Fruit fly (Drosophila melanogaster) whole organism, embryonic: ENCODE data around the gene CG14100.

ENCODE experiments used
- CG10209 ChIP-seq: fragments of 200-800 bp; sonication (Bioruptor generic); optimal IDR thresholded peaks from 3 replicates; lab custom pipeline; 2017; ENCODE audit warnings: missing biosample characterization, mild to moderate bottlenecking, missing genetic modification characterization, missing genetic modification reagents
- CG10267 ChIP-seq: fragments of 200-800 bp; sonication (Bioruptor generic); optimal IDR thresholded peaks from 2 replicates; lab custom pipeline; 2018; ENCODE audit warnings: missing biosample characterization, mild to moderate bottlenecking, missing genetic modification characterization, moderate library complexity
- CG11247 ChIP-seq: fragments of 200-800 bp; sonication (Bioruptor generic); IDR thresholded peaks from 2 replicates; pipeline ENCODE4 v1.3.6; 2022; ENCODE audit warnings: missing biosample characterization, missing genetic modification characterization
- CG11696 ChIP-seq: fragments of 200-800 bp; sonication (Bioruptor generic); IDR thresholded peaks from 2 replicates; pipeline ENCODE4 v1.3.6; 2022; ENCODE audit warnings: missing biosample characterization, missing genetic modification characterization
- CG12391 ChIP-seq: fragments of 200-800 bp; sonication (Bioruptor generic); optimal IDR thresholded peaks from 3 replicates; lab custom pipeline; 2018; ENCODE audit warnings: missing biosample characterization, mild to moderate bottlenecking, missing genetic modification characterization, moderate library complexity
- CG15011 ChIP-seq: fragments of 200-800 bp; sonication (Bioruptor generic); optimal IDR thresholded peaks from 3 replicates; lab custom pipeline; 2018; ENCODE audit warnings: missing biosample characterization, mild to moderate bottlenecking, missing genetic modification characterization
- CG17568 ChIP-seq: fragments of 200-800 bp; sonication (Bioruptor generic); optimal IDR thresholded peaks from 2 replicates; lab custom pipeline; 2018; ENCODE audit warnings: missing biosample characterization, mild to moderate bottlenecking, missing genetic modification characterization, moderate library complexity
- CG18476 ChIP-seq: fragments of 200-800 bp; sonication (Bioruptor generic); optimal IDR thresholded peaks from 2 replicates; lab custom pipeline; 2016; ENCODE audit warnings: missing biosample characterization, mild to moderate bottlenecking, missing genetic modification characterization
- CG18599 ChIP-seq: fragments of 200-800 bp; sonication (Bioruptor generic); optimal IDR thresholded peaks from 3 replicates; lab custom pipeline; 2017; ENCODE audit warnings: missing biosample characterization, missing genetic modification characterization, mild to moderate bottlenecking, moderate library complexity, missing genetic modification reagents
- CG30403 ChIP-seq: fragments of 200-800 bp; sonication (Bioruptor generic); optimal IDR thresholded peaks from 3 replicates; lab custom pipeline; 2016; ENCODE audit warnings: missing biosample characterization, missing genetic modification characterization
- CG31224 ChIP-seq: fragments of 200-800 bp; sonication (Bioruptor generic); IDR thresholded peaks from 2 replicates; pipeline ENCODE4 v1.3.6; 2022; ENCODE audit warnings: missing biosample characterization, missing genetic modification characterization
- CG6272 ChIP-seq: fragments of 200-800 bp; sonication (Bioruptor generic); IDR thresholded peaks from 2 replicates; pipeline ENCODE4 v1.3.6; 2022; ENCODE audit warnings: missing biosample characterization, missing genetic modification characterization
- CG6813 ChIP-seq: fragments of 200-800 bp; sonication (Bioruptor generic); optimal IDR thresholded peaks from 2 replicates; lab custom pipeline; 2017; ENCODE audit warnings: missing biosample characterization, missing genetic modification characterization, mild to moderate bottlenecking, moderate library complexity, missing genetic modification reagents
- CG7372 ChIP-seq: fragments of 200-800 bp; sonication (Bioruptor generic); IDR thresholded peaks from 2 replicates; pipeline ENCODE4 v1.3.6; 2022; ENCODE audit warnings: missing biosample characterization, missing genetic modification characterization
- CG7928 ChIP-seq: fragments of 200-800 bp; sonication (Bioruptor generic); optimal IDR thresholded peaks from 2 replicates; lab custom pipeline; 2017; ENCODE audit warnings: missing biosample characterization, mild to moderate bottlenecking, missing genetic modification characterization
- CG7987 ChIP-seq: fragments of 200-800 bp; sonication (Bioruptor generic); optimal IDR thresholded peaks from 2 replicates; lab custom pipeline; 2018; ENCODE audit warnings: missing biosample characterization, mild to moderate bottlenecking, missing genetic modification characterization, moderate library complexity
- CG8359 ChIP-seq: fragments of 200-800 bp; sonication (Bioruptor generic); optimal IDR thresholded peaks from 2 replicates; lab custom pipeline; 2017; ENCODE audit warnings: missing biosample characterization, mild to moderate bottlenecking, missing genetic modification characterization, borderline replicate concordance
- CG8388 ChIP-seq: fragments of 200-800 bp; sonication (Bioruptor generic); optimal IDR thresholded peaks from 2 replicates; lab custom pipeline; 2019; ENCODE audit warnings: missing biosample characterization, mild to moderate bottlenecking, missing genetic modification characterization, moderate library complexity
- CG9215 ChIP-seq: fragments of 200-800 bp; sonication (Bioruptor generic); IDR thresholded peaks from 2 replicates; pipeline ENCODE4 v1.3.6; 2022; ENCODE audit warnings: missing biosample characterization, missing genetic modification characterization
- CG9437 ChIP-seq: fragments of 200-800 bp; sonication (Bioruptor generic); optimal IDR thresholded peaks from 2 replicates; lab custom pipeline; 2018; ENCODE audit warnings: missing biosample characterization, mild to moderate bottlenecking, missing genetic modification characterization
- CHES-1-like ChIP-seq: fragments of 200-800 bp; sonication (Bioruptor generic); optimal IDR thresholded peaks from 2 replicates; lab custom pipeline; 2016; ENCODE audit warnings: missing biosample characterization, missing genetic modification characterization
- Chrac-16 ChIP-seq: fragments of 200-800 bp; sonication (Bioruptor generic); optimal IDR thresholded peaks from 3 replicates; lab custom pipeline; 2016; ENCODE audit warnings: missing biosample characterization, missing genetic modification characterization
- Deaf1 ChIP-seq: fragments of 200-800 bp; optimal IDR thresholded peaks from 3 replicates; lab custom pipeline; 2019; ENCODE audit warnings: missing biosample characterization, mild to moderate bottlenecking, missing genetic modification characterization, moderate library complexity
- E2f1 ChIP-seq: fragments of 200-800 bp; sonication (Bioruptor generic); IDR thresholded peaks from 2 replicates; pipeline ENCODE4 v1.3.6; 2022; ENCODE audit warnings: missing biosample characterization, missing genetic modification characterization
- HLH54F ChIP-seq: fragments of 200-800 bp; sonication (Bioruptor generic); optimal IDR thresholded peaks from 3 replicates; lab custom pipeline; 2016; ENCODE audit warnings: missing biosample characterization, missing genetic modification characterization
- MESR4 ChIP-seq: fragments of 200-800 bp; sonication (Bioruptor generic); optimal IDR thresholded peaks from 2 replicates; lab custom pipeline; 2018; ENCODE audit warnings: missing biosample characterization, mild to moderate bottlenecking, missing genetic modification characterization, moderate library complexity
- Mrtf ChIP-seq: fragments of 200-800 bp; sonication (Bioruptor generic); IDR thresholded peaks from 3 replicates; pipeline ENCODE4 v1.3.6; 2022; ENCODE audit warnings: missing biosample characterization, missing genetic modification characterization
- Nf-YB ChIP-seq: fragments of 200-800 bp; sonication (Bioruptor generic); optimal IDR thresholded peaks from 3 replicates; lab custom pipeline; 2019; ENCODE audit warnings: missing biosample characterization, mild to moderate bottlenecking, missing genetic modification characterization, moderate library complexity
- Rfx ChIP-seq: fragments of 200-800 bp; sonication (Bioruptor generic); IDR thresholded peaks from 2 replicates; pipeline ENCODE4 v1.3.6; 2022; ENCODE audit warnings: missing biosample characterization, missing genetic modification characterization
- Six4 ChIP-seq: fragments of 200-800 bp; sonication (Bioruptor generic); optimal IDR thresholded peaks from 2 replicates; lab custom pipeline; 2016; ENCODE audit warnings: missing biosample characterization, missing genetic modification characterization
- Sry-δ ChIP-seq: fragments of 200-800 bp; sonication (Bioruptor generic); optimal IDR thresholded peaks from 2 replicates; lab custom pipeline; 2016; ENCODE audit warnings: missing biosample characterization, missing genetic modification characterization
- ap ChIP-seq: fragments of 200-800 bp; sonication (Bioruptor generic); IDR thresholded peaks from 2 replicates; pipeline ENCODE4 v1.3.6; 2022; ENCODE audit warnings: missing biosample characterization, missing genetic modification characterization
- ash1 ChIP-seq: fragments of 200-800 bp; sonication (Bioruptor generic); optimal IDR thresholded peaks from 2 replicates; lab custom pipeline; 2018; ENCODE audit warnings: missing biosample characterization, mild to moderate bottlenecking, missing genetic modification characterization
- ato ChIP-seq: fragments of 200-800 bp; sonication (Bioruptor generic); IDR thresholded peaks from 2 replicates; pipeline ENCODE4 v1.3.6; 2022; ENCODE audit warnings: missing biosample characterization, missing genetic modification characterization; ENCODE audit not compliant: partially characterized antibody
- chm ChIP-seq: fragments of 200-800 bp; sonication (Bioruptor generic); IDR thresholded peaks from 2 replicates; pipeline ENCODE4 v1.3.6; 2022; ENCODE audit warnings: missing biosample characterization, missing genetic modification characterization
- ci ChIP-seq: fragments of 200-800 bp; sonication (Bioruptor generic); IDR thresholded peaks from 3 replicates; pipeline ENCODE4 v1.3.6; 2022; ENCODE audit warnings: missing biosample characterization, missing genetic modification characterization
- crc ChIP-seq: fragments of 200-800 bp; sonication (Bioruptor generic); optimal IDR thresholded peaks from 2 replicates; lab custom pipeline; 2016; ENCODE audit warnings: missing biosample characterization, missing genetic modification characterization
- croc ChIP-seq: fragments of 200-800 bp; sonication (Bioruptor generic); conservative IDR thresholded peaks from 3 replicates; pipeline ENCODE4 v1.3.6; 2022; ENCODE audit warnings: missing biosample characterization, missing genetic modification characterization
- dimm ChIP-seq: fragments of 200-800 bp; sonication (Bioruptor generic); IDR thresholded peaks from 2 replicates; pipeline ENCODE4 v1.3.6; 2022; ENCODE audit warnings: missing biosample characterization, missing genetic modification characterization
- dmrt11E ChIP-seq: fragments of 200-800 bp; sonication (Bioruptor generic); optimal IDR thresholded peaks from 3 replicates; lab custom pipeline; 2018; ENCODE audit warnings: missing biosample characterization, mild to moderate bottlenecking, missing genetic modification characterization, moderate library complexity
- gem ChIP-seq: fragments of 200-800 bp; sonication (Bioruptor generic); optimal IDR thresholded peaks from 2 replicates; lab custom pipeline; 2019; ENCODE audit warnings: missing biosample characterization, mild to moderate bottlenecking, missing genetic modification characterization, moderate library complexity
- klu ChIP-seq: fragments of 200-800 bp; sonication (Bioruptor generic); IDR thresholded peaks from 2 replicates; pipeline ENCODE4 v1.3.6; 2022; ENCODE audit warnings: missing biosample characterization, missing genetic modification characterization
- nmo ChIP-seq: fragments of 200-800 bp; sonication (Bioruptor generic); optimal IDR thresholded peaks from 2 replicates; lab custom pipeline; 2018; ENCODE audit warnings: missing biosample characterization, mild to moderate bottlenecking, missing genetic modification characterization, moderate library complexity
- pnt ChIP-seq: fragments of 200-800 bp; sonication (Bioruptor generic); optimal IDR thresholded peaks from 3 replicates; lab custom pipeline; 2016; ENCODE audit warnings: missing biosample characterization, missing genetic modification characterization
- run ChIP-seq: fragments of 200-800 bp; sonication (Bioruptor generic); optimal IDR thresholded peaks from 3 replicates; lab custom pipeline; 2018; ENCODE audit warnings: missing biosample characterization, mild to moderate bottlenecking, missing genetic modification characterization
- sisA ChIP-seq: fragments of 200-800 bp; sonication (Bioruptor generic); IDR thresholded peaks from 2 replicates; pipeline ENCODE4 v1.3.6; 2022; ENCODE audit warnings: missing biosample characterization, missing genetic modification characterization
- slbo ChIP-seq: fragments of 200-800 bp; sonication (Bioruptor generic); IDR thresholded peaks from 2 replicates; pipeline ENCODE4 v1.3.6; 2022; ENCODE audit warnings: missing biosample characterization, missing genetic modification characterization
- stwl ChIP-seq: fragments of 200-800 bp; sonication (Bioruptor generic); optimal IDR thresholded peaks from 3 replicates; lab custom pipeline; 2018; ENCODE audit warnings: missing biosample characterization, mild to moderate bottlenecking, missing genetic modification characterization, moderate library complexity
- tll ChIP-seq, 2 experiments: fragments of 200-800 bp in 1 of 2; fragments of >200 bp in 1 of 2; sonication (Bioruptor generic) in 1 of 2; optimal IDR thresholded peaks; 2 replicates each; lab custom pipeline; 2017 to 2019; ENCODE audit warnings: missing biosample characterization in 2 of 2, missing genetic modification characterization in 2 of 2, mild to moderate bottlenecking in 1 of 2, moderate library complexity in 1 of 2
- wek ChIP-seq: fragments of 200-800 bp; sonication (Bioruptor generic); optimal IDR thresholded peaks from 3 replicates; lab custom pipeline; 2018; ENCODE audit warnings: missing biosample characterization, mild to moderate bottlenecking, missing genetic modification characterization, moderate library complexity

The CG14100 gene

dm6 chr3L:19612172-19612571, 21.8 kb upstream of the CG14100 start, which contains the start of the genes Lon and PIG-F (continued):
- TF ChIP-seq E2f1 (GFP tag; lab: Robert Waterston, UW) (peak; percentile 98), CG18599 (peak; percentile 99), run (peak; percentile 97), sisA (GFP tag; lab: Robert Waterston, UW) (peak; percentile 99), CG30403 (GFP tag; lab: Kevin White, UChicago) (peak; percentile 100), CG6813 (peak; percentile 99), dmrt11E (peak; percentile 99), ci (GFP tag; lab: Robert Waterston, UW) (peak; percentile 98), tll (GFP tag; optimal IDR thresholded peaks at IDR 0.05; lab: Kevin White, UChicago) (peak; percentile 59 to 81), CG8388 (GFP tag; lab: Kevin White, UChicago) (peak; percentile 98), CG18476 (GFP tag; lab: Kevin White, UChicago) (peak; percentile 99), CG7372 (GFP tag; lab: Robert Waterston, UW) (peak; percentile 99), wek (GFP tag; lab: Kevin White, UChicago) (peak; percentile 87), Chrac-16 (peak; percentile 100), ash1 (GFP tag; lab: Kevin White, UChicago) (peak; percentile 70), CG10209 (GFP tag; lab: Kevin White, UChicago) (peak; percentile 99), MESR4 (peak; percentile 22), HLH54F (peak; percentile 99), chm (peak; percentile 94), ato (GFP tag; lab: Robert Waterston, UW) (peak; percentile 13; the same call in 1 of the 2 replicates), CG15011 (peak; percentile 98), CHES-1-like (GFP tag; lab: Kevin White, UChicago) (peak; percentile 97), CG9437 (peak; percentile 96), CG11696 (GFP tag; lab: Robert Waterston, UW) (peak; percentile 93), gem (peak; percentile 100), Nf-YB (GFP tag; lab: Kevin White, UChicago) (peak; percentile 90), stwl (peak; percentile 97), CG7928 (GFP tag; lab: Kevin White, UChicago) (peak; percentile 84), CG9215 (peak; percentile 99), CG8359 (GFP tag; lab: Kevin White, UChicago) (peak; percentile 95), klu (peak; percentile 99), Deaf1 (tag; lab: Kevin White, UChicago) (peak; percentile 88), dimm (GFP tag; lab: Robert Waterston, UW) (peak; percentile 94), Sry-δ (GFP tag; lab: Kevin White, UChicago) (peak; percentile 77), CG6272 (GFP tag; lab: Robert Waterston, UW) (peak; percentile 98), pnt (GFP tag; lab: Kevin White, UChicago) (peak; percentile 98), ap (GFP tag; lab: Robert Waterston, UW) (peak; percentile 95), croc (GFP tag; lab: Robert Waterston, UW) (peak; percentile 99), CG17568 (peak; percentile 98), crc (GFP tag; lab: Kevin White, UChicago) (peak; percentile 94), Rfx (peak; percentile 99), CG7987 (GFP tag; lab: Kevin White, UChicago) (peak; percentile 94), Mrtf (GFP tag; lab: Robert Waterston, UW) (peak; percentile 98), CG10267 (tag; lab: Kevin White, UChicago) (peak; percentile 100), CG11247 (GFP tag; lab: Robert Waterston, UW) (peak; percentile 98), nmo (GFP tag; lab: Kevin White, UChicago) (peak; percentile 100), slbo (GFP tag; lab: Robert Waterston, UW) (peak; percentile 99), CG31224 (peak; percentile 95), Six4 (peak; percentile 99), CG12391 (peak; percentile 99)
